Worm (Caenorhabditis elegans): ENCODE measurements around the gene klo-2.

- TF ChIP-seq ztf-11 (tag; optimal IDR thresholded peaks at IDR 0.05) (no peak), snpc-4 (tag; optimal IDR thresholded peaks at IDR 0.05) (no peak), flh-1 (GFP tag; optimal IDR thresholded peaks at IDR 0.05) (no peak)
Measured at ce11 chrIII:2421226-2421625, 24.8 kb upstream of the klo-2 start.
